Worm (Caenorhabditis elegans) whole organism, midembryonic: Measurements from ENCODE around the gene F13E9.9.

Experiments used
- flt-1 ChIP-seq: fragments of 200-800 bp; sonication (Bioruptor generic); IDR thresholded peaks from 2 replicates; pipeline ENCODE4 v1.3.6; 2022; ENCODE audit warnings: missing genetic modification characterization, missing compliant biosample characterization
- klf-2 ChIP-seq: fragments of 200-800 bp; sonication (Bioruptor generic); conservative IDR thresholded peaks from 2 replicates; pipeline ENCODE4 v1.3.6; 2022; ENCODE audit warnings: missing genetic modification reagents, missing genetic modification characterization, missing compliant biosample characterization
- med-1 ChIP-seq: sonication (generic microtip); optimal IDR thresholded peaks from 2 replicates; lab custom pipeline; 2017; ENCODE audit warnings: missing genetic modification characterization, mild to moderate bottlenecking, missing compliant biosample characterization, antibody characterized with exemption, missing genetic modification reagents; ENCODE audit not compliant: insufficient read depth
- ref-1 ChIP-seq: fragments of 200-800 bp; sonication (Bioruptor generic); conservative IDR thresholded peaks from 2 replicates; pipeline ENCODE4 v1.3.6; 2022; ENCODE audit warnings: missing genetic modification reagents, missing genetic modification characterization, missing compliant biosample characterization
- tab-1 ChIP-seq: fragments of 200-800 bp; sonication (Bioruptor generic); IDR thresholded peaks from 2 replicates; pipeline ENCODE4 v1.3.6; 2022; ENCODE audit warnings: missing genetic modification characterization, missing compliant biosample characterization
- ztf-23 ChIP-seq: fragments of 200-800 bp; sonication (Bioruptor generic); IDR thresholded peaks from 2 replicates; pipeline ENCODE4 v1.3.6; 2022; ENCODE audit warnings: missing genetic modification reagents, missing genetic modification characterization, missing compliant biosample characterization
- ztf-29 ChIP-seq: fragments of 200-800 bp; sonication (Bioruptor generic); IDR thresholded peaks from 2 replicates; pipeline ENCODE4 v1.3.6; 2022; ENCODE audit warnings: missing genetic modification reagents, missing genetic modification characterization, missing compliant biosample characterization

DNA sequence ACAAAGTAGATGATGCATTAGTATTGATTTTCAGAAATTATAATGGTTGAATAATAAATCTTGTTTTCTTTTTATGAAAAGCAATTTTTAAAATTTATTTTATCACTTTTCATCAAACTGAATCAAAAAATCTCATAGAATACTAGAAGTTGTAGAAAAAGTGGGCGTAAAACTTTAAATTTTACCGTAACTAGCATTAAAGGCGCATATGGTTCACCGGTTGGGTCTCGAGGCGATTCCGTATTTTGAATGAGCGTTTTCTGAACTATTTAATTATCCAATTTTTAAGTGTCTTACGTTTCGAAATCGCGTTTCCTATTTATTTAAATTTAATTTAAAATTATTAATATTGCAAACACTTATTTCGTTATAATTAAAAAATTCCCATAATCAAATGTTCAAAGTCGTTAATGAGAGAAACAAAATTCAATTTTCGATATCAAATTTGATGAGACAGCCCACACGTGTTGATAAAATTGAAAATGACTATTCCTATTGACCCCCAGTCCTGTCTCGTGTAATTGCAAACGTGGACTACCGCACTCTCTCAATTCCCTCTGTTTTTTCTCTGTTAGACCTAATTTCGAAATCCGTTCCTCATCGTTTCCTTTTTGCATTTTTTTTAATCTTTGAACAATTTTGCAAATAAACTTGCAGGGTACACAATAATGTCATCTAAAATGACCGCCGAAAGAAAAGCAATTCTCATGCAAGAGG lies 40.5 kb downstream of the F13E9.9 start, which contains the start of the genes T11G6.2 and hars-1:
- no peak for TF ChIP-seq med-1 (GFP tag; lab: Kevin White, UChicago)
- no peak for TF ChIP-seq ztf-23 (GFP tag; lab: Robert Waterston, UW)
- TF ChIP-seq klf-2 (GFP tag; lab: Robert Waterston, UW), result no peak
- no peak for TF ChIP-seq tab-1 (GFP tag; lab: Robert Waterston, UW)
- TF ChIP-seq flt-1 (GFP tag; lab: Robert Waterston, UW), result no peak
- no peak for TF ChIP-seq ref-1 (GFP tag; lab: Robert Waterston, UW)
- TF ChIP-seq ztf-29 (GFP tag; lab: Robert Waterston, UW), result no peak
